Worm (Caenorhabditis elegans) whole organism, mixed stage, embryonic: ENCODE measurements around the gene M04C3.2.

ENCODE experiments used
- bed-3 ChIP-seq: fragments of 200-800 bp; sonication (Bioruptor generic); optimal IDR thresholded peaks from 3 replicates; lab custom pipeline; 2018; ENCODE audit warnings: mild to moderate bottlenecking, missing genetic modification characterization, moderate library complexity, missing compliant biosample characterization
- blmp-1 ChIP-seq: fragments of 150-350 bp; optimal IDR thresholded peaks from 2 replicates; lab custom pipeline; 2014; ENCODE audit warnings: missing biosample characterization, missing genetic modification characterization
- drap-1 ChIP-seq: fragments of 200-800 bp; sonication (Bioruptor generic); optimal IDR thresholded peaks from 3 replicates; lab custom pipeline; 2018; ENCODE audit warnings: mild to moderate bottlenecking, missing genetic modification characterization, missing compliant biosample characterization
- elt-3 ChIP-seq: fragments of 150-350 bp; optimal IDR thresholded peaks from 2 replicates; lab custom pipeline; 2014; ENCODE audit warnings: missing biosample characterization, missing genetic modification characterization
- flh-1 ChIP-seq: fragments of 200-800 bp; sonication (Bioruptor generic); optimal IDR thresholded peaks from 2 replicates; lab custom pipeline; 2018; ENCODE audit warnings: mild to moderate bottlenecking, missing genetic modification characterization, moderate library complexity, missing compliant biosample characterization
- mep-1 ChIP-seq: fragments of 150-350 bp; optimal IDR thresholded peaks from 2 replicates; lab custom pipeline; 2017; ENCODE audit warnings: missing biosample characterization, missing genetic modification reagents, missing genetic modification characterization, inconsistent platforms
- nhr-237 ChIP-seq: fragments of 150-350 bp; optimal IDR thresholded peaks from 2 replicates; lab custom pipeline; 2014; ENCODE audit warnings: missing biosample characterization, missing genetic modification characterization
- pha-4 ChIP-seq: fragments of 150-350 bp; optimal IDR thresholded peaks from 2 replicates; lab custom pipeline; 2018; ENCODE audit warnings: missing biosample characterization, missing genetic modification reagents, missing genetic modification characterization
- sptf-1 ChIP-seq: sonication (generic microtip); optimal IDR thresholded peaks from 2 replicates; lab custom pipeline; 2017; ENCODE audit warnings: mild to moderate bottlenecking, missing genetic modification characterization, moderate library complexity, missing compliant biosample characterization
- tbx-8 ChIP-seq: fragments of 200-800 bp; sonication (Bioruptor generic); optimal IDR thresholded peaks from 2 replicates; lab custom pipeline; 2018; ENCODE audit warnings: mild to moderate bottlenecking, missing genetic modification characterization, moderate library complexity, missing compliant biosample characterization
- unc-62 ChIP-seq: fragments of 150-350 bp; optimal IDR thresholded peaks from 2 replicates; lab custom pipeline; 2014; ENCODE audit warnings: missing biosample characterization, missing genetic modification reagents, missing genetic modification characterization
- ztf-11 ChIP-seq: fragments of 150-350 bp; optimal IDR thresholded peaks from 2 replicates; lab custom pipeline; 2014; ENCODE audit warnings: missing biosample characterization, missing genetic modification characterization

DNA sequence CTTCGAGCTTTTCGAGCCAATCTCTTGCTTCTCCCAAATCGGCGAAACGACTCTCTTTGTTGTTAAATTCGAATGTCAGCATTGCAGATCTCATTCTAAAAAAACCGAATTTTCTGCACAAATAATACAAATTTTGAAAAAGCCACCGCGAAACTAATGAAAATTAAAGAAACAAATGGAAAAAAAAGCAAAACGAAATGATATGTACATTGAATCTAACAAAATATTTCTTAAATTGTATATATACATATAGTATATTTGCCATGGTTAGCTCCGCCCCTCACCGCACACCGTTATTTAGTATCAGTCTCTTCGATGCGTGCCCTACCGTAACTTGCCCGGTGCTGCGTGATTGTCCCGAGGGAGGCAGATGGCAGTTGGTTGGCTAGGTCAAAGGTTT, 48.1 kb downstream of the M04C3.2 start, which contains the start of gene srw-86:
- no peak for TF ChIP-seq bed-3 (GFP tag; lab: Kevin White, UChicago)
- TF ChIP-seq elt-3, result no peak
- no peak for TF ChIP-seq nhr-237 (tag; lab: Kevin White, UChicago)
- no peak for TF ChIP-seq mep-1 (tag; lab: Kevin White, UChicago)
- no peak for TF ChIP-seq ztf-11 (tag; lab: Kevin White, UChicago)
- no peak for TF ChIP-seq pha-4 (tag; lab: Kevin White, UChicago)
- TF ChIP-seq tbx-8 (GFP tag; lab: Kevin White, UChicago), result no peak
- no peak for TF ChIP-seq sptf-1 (tag; lab: Kevin White, UChicago)
- no peak for TF ChIP-seq blmp-1 (tag; lab: Kevin White, UChicago)
- no peak for TF ChIP-seq drap-1 (GFP tag; lab: Kevin White, UChicago)
- TF ChIP-seq flh-1 (GFP tag; lab: Kevin White, UChicago), result no peak
- no peak for TF ChIP-seq unc-62 (GFP tag; lab: Kevin White, UChicago)
